Fruit fly (Drosophila melanogaster) whole organism, embryonic: ENCODE results near the gene Tis11.

ENCODE experiments used
- Adf1 ChIP-seq: fragments of 200-800 bp; sonication (Bioruptor generic); IDR thresholded peaks from 2 replicates; pipeline ENCODE4 v1.3.6; 2022; ENCODE audit warnings: missing biosample characterization, missing genetic modification characterization
- BEAF-32 ChIP-seq: fragments of 200-800 bp; sonication (Bioruptor generic); optimal IDR thresholded peaks from 3 replicates; lab custom pipeline; 2017; ENCODE audit warnings: missing biosample characterization, missing genetic modification characterization, mild to moderate bottlenecking, moderate library complexity, missing genetic modification reagents
- Blimp-1 ChIP-seq: fragments of 200-800 bp; sonication (Bioruptor generic); optimal IDR thresholded peaks from 3 replicates; lab custom pipeline; 2018; ENCODE audit warnings: missing biosample characterization, missing genetic modification characterization, mild to moderate bottlenecking, moderate library complexity, missing genetic modification reagents
- CG11085 ChIP-seq: fragments of 200-800 bp; sonication (Bioruptor generic); IDR thresholded peaks from 2 replicates; pipeline ENCODE4 v1.3.6; 2022; ENCODE audit warnings: missing biosample characterization, missing genetic modification characterization
- CG11456 ChIP-seq: fragments of 200-800 bp; sonication (Bioruptor generic); IDR thresholded peaks from 3 replicates; pipeline ENCODE4 v1.3.6; 2022; ENCODE audit warnings: missing biosample characterization, missing genetic modification characterization
- CG12155 ChIP-seq: fragments of 200-800 bp; sonication (Bioruptor generic); optimal IDR thresholded peaks from 3 replicates; lab custom pipeline; 2016; ENCODE audit warnings: missing biosample characterization, missing genetic modification characterization
- CG12391 ChIP-seq: fragments of 200-800 bp; sonication (Bioruptor generic); optimal IDR thresholded peaks from 3 replicates; lab custom pipeline; 2018; ENCODE audit warnings: missing biosample characterization, mild to moderate bottlenecking, missing genetic modification characterization, moderate library complexity
- CG15514 ChIP-seq: fragments of 200-800 bp; sonication (Bioruptor generic); optimal IDR thresholded peaks from 3 replicates; lab custom pipeline; 2017; ENCODE audit warnings: missing biosample characterization, missing genetic modification characterization, mild to moderate bottlenecking, moderate library complexity, missing genetic modification reagents
- CG1647 ChIP-seq: fragments of 200-800 bp; sonication (Bioruptor generic); optimal IDR thresholded peaks from 3 replicates; lab custom pipeline; 2016; ENCODE audit warnings: missing biosample characterization, missing genetic modification characterization
- CG30403 ChIP-seq: fragments of 200-800 bp; sonication (Bioruptor generic); optimal IDR thresholded peaks from 3 replicates; lab custom pipeline; 2016; ENCODE audit warnings: missing biosample characterization, missing genetic modification characterization
- CG31441 ChIP-seq: fragments of 200-800 bp; sonication (Bioruptor generic); IDR thresholded peaks from 2 replicates; pipeline ENCODE4 v1.3.6; 2022; ENCODE audit warnings: missing biosample characterization, missing genetic modification characterization
- CG3281 ChIP-seq: fragments of 200-800 bp; sonication (Bioruptor generic); optimal IDR thresholded peaks from 3 replicates; lab custom pipeline; 2017; ENCODE audit warnings: missing biosample characterization, mild to moderate bottlenecking, missing genetic modification characterization
- CG34376 ChIP-seq: fragments of 200-800 bp; sonication (Bioruptor generic); optimal IDR thresholded peaks from 2 replicates; lab custom pipeline; 2018; ENCODE audit warnings: missing biosample characterization, mild to moderate bottlenecking, missing genetic modification characterization
- CG5180 ChIP-seq: fragments of 200-800 bp; sonication (Bioruptor generic); optimal IDR thresholded peaks from 3 replicates; lab custom pipeline; 2017; ENCODE audit warnings: missing biosample characterization, missing genetic modification characterization, mild to moderate bottlenecking, moderate library complexity, missing genetic modification reagents
- CG5953 ChIP-seq: fragments of 200-800 bp; sonication (Bioruptor generic); IDR thresholded peaks from 2 replicates; pipeline ENCODE4 v1.3.6; 2022; ENCODE audit warnings: missing biosample characterization, missing genetic modification characterization
- CG6254 ChIP-seq: fragments of 200-800 bp; sonication (Bioruptor generic); optimal IDR thresholded peaks from 3 replicates; lab custom pipeline; 2017; ENCODE audit warnings: mild to moderate bottlenecking, missing biosample characterization, missing genetic modification reagents, missing genetic modification characterization
- CG9437 ChIP-seq: fragments of 200-800 bp; sonication (Bioruptor generic); optimal IDR thresholded peaks from 2 replicates; lab custom pipeline; 2018; ENCODE audit warnings: missing biosample characterization, mild to moderate bottlenecking, missing genetic modification characterization
- CG9609 ChIP-seq: fragments of 200-800 bp; sonication (Bioruptor generic); optimal IDR thresholded peaks from 3 replicates; lab custom pipeline; 2016; ENCODE audit warnings: missing biosample characterization, missing genetic modification characterization
- CG9932 ChIP-seq: fragments of 200-800 bp; sonication (Bioruptor generic); IDR thresholded peaks from 2 replicates; pipeline ENCODE4 v1.3.6; 2022; ENCODE audit warnings: missing biosample characterization, missing genetic modification characterization
- Dbx ChIP-seq: fragments of 200-800 bp; sonication (Bioruptor generic); IDR thresholded peaks from 3 replicates; pipeline ENCODE4 v1.3.6; 2022; ENCODE audit warnings: missing biosample characterization, missing genetic modification characterization
- Ets65A ChIP-seq: fragments of 200-800 bp; sonication (Bioruptor generic); peaks from one replicate; lab custom pipeline; 2016; ENCODE audit warnings: missing biosample characterization, missing genetic modification characterization
- Ets97D ChIP-seq: fragments of 200-800 bp; sonication (Bioruptor generic); optimal IDR thresholded peaks from 3 replicates; lab custom pipeline; 2016; ENCODE audit warnings: missing biosample characterization, missing genetic modification characterization
- Fer3 ChIP-seq: fragments of 200-800 bp; sonication (Bioruptor generic); optimal IDR thresholded peaks from 2 replicates; lab custom pipeline; 2018; ENCODE audit warnings: missing biosample characterization, mild to moderate bottlenecking, missing genetic modification characterization, moderate library complexity
- Gsc ChIP-seq: fragments of 200-800 bp; sonication (Bioruptor generic); IDR thresholded peaks from 2 replicates; pipeline ENCODE4 v1.3.6; 2022; ENCODE audit warnings: missing biosample characterization, missing genetic modification characterization
- Mrtf ChIP-seq: fragments of 200-800 bp; sonication (Bioruptor generic); IDR thresholded peaks from 3 replicates; pipeline ENCODE4 v1.3.6; 2022; ENCODE audit warnings: missing biosample characterization, missing genetic modification characterization
- Nf-YA ChIP-seq: fragments of 200-800 bp; sonication (Bioruptor generic); IDR thresholded peaks from 2 replicates; pipeline ENCODE4 v1.3.6; 2022; ENCODE audit warnings: missing biosample characterization, missing genetic modification characterization
- Ptx1 ChIP-seq: fragments of 200-800 bp; sonication (Bioruptor generic); IDR thresholded peaks from 2 replicates; pipeline ENCODE4 v1.3.6; 2022; ENCODE audit warnings: missing biosample characterization, missing genetic modification characterization
- Ssrp ChIP-seq: fragments of 200-800 bp; sonication (Bioruptor generic); optimal IDR thresholded peaks from 2 replicates; lab custom pipeline; 2018; ENCODE audit warnings: missing biosample characterization, mild to moderate bottlenecking, missing genetic modification characterization, moderate library complexity
- Taf1 ChIP-seq: fragments of 200-800 bp; sonication (Bioruptor generic); IDR thresholded peaks from 2 replicates; pipeline ENCODE4 v1.3.6; 2022; ENCODE audit warnings: missing biosample characterization, missing genetic modification characterization
- Trl ChIP-seq, 3 experiments: fragments of >200 bp in 2 of 3; fragments of 200-800 bp in 1 of 3; sonication (Bioruptor generic) in 1 of 3; optimal IDR thresholded peaks; 2 replicates in 1 of 3; 3 replicates in 2 of 3; lab custom pipeline; 2016 to 2017; ENCODE audit warnings: missing biosample characterization in 1 of 3, missing genetic modification characterization in 1 of 3
- ase ChIP-seq: fragments of 200-800 bp; sonication (Bioruptor generic); IDR thresholded peaks from 3 replicates; pipeline ENCODE4 v1.3.6; 2022; ENCODE audit warnings: missing biosample characterization, missing genetic modification characterization
- bab2 ChIP-seq: fragments of 200-800 bp; sonication (Bioruptor generic); optimal IDR thresholded peaks from 2 replicates; lab custom pipeline; 2016; ENCODE audit warnings: missing biosample characterization, missing genetic modification characterization
- crp ChIP-seq, 2 experiments: fragments of 200-800 bp; sonication (Bioruptor generic); optimal IDR thresholded peaks; 2 replicates in 1 of 2; 3 replicates in 1 of 2; lab custom pipeline; 2017; ENCODE audit warnings: missing biosample characterization in 2 of 2, missing genetic modification characterization in 2 of 2, mild to moderate bottlenecking in 1 of 2, moderate library complexity in 1 of 2
- dysf ChIP-seq: fragments of 200-800 bp; sonication (Bioruptor generic); IDR thresholded peaks from 3 replicates; pipeline ENCODE4 v1.3.6; 2022; ENCODE audit warnings: missing biosample characterization, missing genetic modification characterization
- hkb ChIP-seq, 2 experiments: fragments of 200-800 bp in 1 of 2; fragments of >200 bp in 1 of 2; sonication (Bioruptor generic) in 1 of 2; IDR thresholded peaks in 1 of 2; optimal IDR thresholded peaks in 1 of 2; 2 replicates each; pipeline versions ENCODE4 v1.3.6 to Lab custom; 2017 to 2022; ENCODE audit warnings: missing biosample characterization in 1 of 2, missing genetic modification characterization in 1 of 2
- jumu ChIP-seq: fragments of 200-800 bp; sonication (Bioruptor generic); optimal IDR thresholded peaks from 3 replicates; lab custom pipeline; 2016; ENCODE audit warnings: missing biosample characterization, missing genetic modification characterization
- kay ChIP-seq: fragments of 200-800 bp; sonication (Bioruptor generic); optimal IDR thresholded peaks from 2 replicates; lab custom pipeline; 2016; ENCODE audit warnings: missing biosample characterization, missing genetic modification characterization
- knrl ChIP-seq: fragments of 200-800 bp; sonication (Bioruptor generic); IDR thresholded peaks from 3 replicates; pipeline ENCODE4 v1.3.6; 2022; ENCODE audit warnings: missing biosample characterization, missing genetic modification characterization; ENCODE audit not compliant: partially characterized antibody
- lilli ChIP-seq: fragments of 200-800 bp; sonication (Bioruptor generic); optimal IDR thresholded peaks from 3 replicates; lab custom pipeline; 2016; ENCODE audit warnings: missing biosample characterization, missing genetic modification characterization
- lov ChIP-seq, 2 experiments: fragments of 200-800 bp in 1 of 2; fragments of >200 bp in 1 of 2; sonication (Bioruptor generic) in 1 of 2; IDR thresholded peaks in 1 of 2; optimal IDR thresholded peaks in 1 of 2; 2 replicates in 1 of 2; 3 replicates in 1 of 2; pipeline versions ENCODE4 v1.3.6 to Lab custom; 2017 to 2022; ENCODE audit warnings: missing biosample characterization in 1 of 2, missing genetic modification characterization in 1 of 2
- nom ChIP-seq: fragments of 200-800 bp; sonication (Bioruptor generic); optimal IDR thresholded peaks from 2 replicates; lab custom pipeline; 2017; ENCODE audit warnings: missing biosample characterization, missing genetic modification characterization, mild to moderate bottlenecking, moderate library complexity, missing genetic modification reagents
- pb ChIP-seq: fragments of 200-800 bp; sonication (Bioruptor generic); optimal IDR thresholded peaks from 3 replicates; lab custom pipeline; 2016; ENCODE audit warnings: missing biosample characterization, missing genetic modification characterization
- ro ChIP-seq: fragments of 200-800 bp; sonication (Bioruptor generic); IDR thresholded peaks from 2 replicates; pipeline ENCODE4 v1.3.6; 2022; ENCODE audit warnings: missing biosample characterization, missing genetic modification characterization
- sisA ChIP-seq: fragments of 200-800 bp; sonication (Bioruptor generic); IDR thresholded peaks from 2 replicates; pipeline ENCODE4 v1.3.6; 2022; ENCODE audit warnings: missing biosample characterization, missing genetic modification characterization
- sna ChIP-seq: fragments of 200-800 bp; sonication (Bioruptor generic); IDR thresholded peaks from 2 replicates; pipeline ENCODE4 v1.3.6; 2022; ENCODE audit warnings: missing biosample characterization, missing genetic modification characterization; ENCODE audit not compliant: partially characterized antibody
- tin ChIP-seq: fragments of 200-800 bp; sonication (Bioruptor generic); optimal IDR thresholded peaks from 3 replicates; lab custom pipeline; 2016; ENCODE audit warnings: missing biosample characterization, missing genetic modification characterization
- zen ChIP-seq: fragments of 200-800 bp; sonication (Bioruptor generic); optimal IDR thresholded peaks from 3 replicates; lab custom pipeline; 2018; ENCODE audit warnings: missing biosample characterization, mild to moderate bottlenecking, missing genetic modification characterization, moderate library complexity
- zfh1 ChIP-seq: fragments of 200-800 bp; sonication (Bioruptor generic); IDR thresholded peaks from 3 replicates; pipeline ENCODE4 v1.3.6; 2022; ENCODE audit warnings: missing biosample characterization, missing genetic modification characterization
- zfh2 ChIP-seq: fragments of 200-800 bp; sonication (Bioruptor generic); optimal IDR thresholded peaks from 2 replicates; lab custom pipeline; 2016; ENCODE audit warnings: missing biosample characterization, missing genetic modification characterization

The Tis11 gene

DNA sequence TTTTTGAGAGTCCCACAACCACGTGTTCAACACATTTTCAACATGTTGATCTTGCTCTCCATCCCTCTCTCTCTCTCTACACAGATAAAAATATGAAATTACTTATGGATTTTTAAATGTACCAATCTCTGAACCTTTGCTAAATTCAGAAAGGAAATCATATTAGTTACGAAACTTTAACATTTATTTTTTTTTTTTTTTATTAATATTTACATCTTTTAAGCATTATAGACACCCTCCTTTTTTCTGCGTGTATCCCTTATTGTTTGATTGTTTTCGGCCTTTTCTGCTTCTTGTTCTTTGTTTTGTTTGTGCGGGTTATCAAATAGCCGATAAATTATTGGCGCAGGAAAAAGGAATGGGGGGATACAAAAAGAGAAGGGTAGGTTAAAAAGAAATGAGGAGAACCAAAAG is 7.3 kb downstream of the Tis11 start (continued):
- TF ChIP-seq Fer3 (tag; lab: Kevin White, UChicago) (peak; percentile 97), Gsc (no peak; the same call in 1 of the 2 replicates), tin (GFP tag; lab: Kevin White, UChicago) (peak; percentile 96), CG9932 (GFP tag; lab: Robert Waterston, UW) (peak; percentile 96), CG5953 (GFP tag; lab: Robert Waterston, UW) (peak; percentile 82; the same call in 1 of the 2 replicates), ase (GFP tag; lab: Robert Waterston, UW) (peak; percentile 94), CG6254 (GFP tag; lab: Kevin White, UChicago) (peak; percentile 94), ro (GFP tag; lab: Robert Waterston, UW) (peak; percentile 93), CG9609 (peak; percentile 78), CG34376 (GFP tag; lab: Kevin White, UChicago) (peak; percentile 26), CG9437 (GFP tag; lab: Kevin White, UChicago) (peak; percentile 90), kay (GFP tag; lab: Kevin White, UChicago) (peak; percentile 84), CG5180 (GFP tag; lab: Kevin White, UChicago) (peak; percentile 83), CG11085 (GFP tag; lab: Robert Waterston, UW) (peak; percentile 95), Nf-YA (peak; percentile 94), bab2 (GFP tag; lab: Kevin White, UChicago) (peak; percentile 91), lov (optimal IDR thresholded peaks at IDR 0.05; lab: Kevin White, UChicago) (no peak), lov (GFP tag; IDR thresholded peaks at IDR 0.05; lab: Robert Waterston, UW) (peak; percentile 94), CG1647 (GFP tag; lab: Kevin White, UChicago) (peak; percentile 85), Ets65A (GFP tag; lab: Kevin White, UChicago) (peak; percentile 90), Blimp-1 (GFP tag; lab: Kevin White, UChicago) (peak; percentile 97), Adf1 (GFP tag; lab: Robert Waterston, UW) (no peak; the same call in none of the 2 replicates), sisA (GFP tag; lab: Robert Waterston, UW) (peak; percentile 94), Ssrp (tag; lab: Kevin White, UChicago) (peak; percentile 97), CG31441 (peak; percentile 99), knrl (GFP tag; lab: Robert Waterston, UW) (no peak), zen (tag; lab: Kevin White, UChicago) (peak; percentile 98), CG15514 (GFP tag; lab: Kevin White, UChicago) (peak; percentile 84), Dbx (GFP tag; lab: Robert Waterston, UW) (peak; percentile 94), lilli (GFP tag; lab: Kevin White, UChicago) (peak; percentile 89), Ets97D (GFP tag; lab: Kevin White, UChicago) (peak; percentile 64), CG11456 (GFP tag; lab: Robert Waterston, UW) (peak; percentile 96), CG12155 (GFP tag; lab: Kevin White, UChicago) (peak; percentile 93), dysf (peak; percentile 97), nom (peak; percentile 73), zfh1 (peak; percentile 97), Taf1 (GFP tag; lab: Robert Waterston, UW) (peak; percentile 93), Trl (optimal IDR thresholded peaks at IDR 0.05; lab: Kevin White, UChicago) (peak; percentile 23 to 42), Trl (GFP tag; optimal IDR thresholded peaks at IDR 0.05; lab: Kevin White, UChicago) (peak; percentile 80), BEAF-32 (GFP tag; lab: Kevin White, UChicago) (no peak), CG30403 (GFP tag; lab: Kevin White, UChicago) (peak; percentile 94), Mrtf (peak; percentile 93), sna (no peak), zfh2 (GFP tag; lab: Kevin White, UChicago) (peak; percentile 68), pb (GFP tag; lab: Kevin White, UChicago) (peak; percentile 56), jumu (GFP tag; lab: Kevin White, UChicago) (peak; percentile 64), crp (GFP tag; optimal IDR thresholded peaks at IDR 0.05; lab: Kevin White, UChicago) (peak in 1 of 2 experiments; percentile 48), hkb (optimal IDR thresholded peaks at IDR 0.05; lab: Kevin White, UChicago) (no peak), hkb (GFP tag; IDR thresholded peaks at IDR 0.05; lab: Robert Waterston, UW) (peak; percentile 93), CG3281 (peak; percentile 94), CG12391 (tag; lab: Kevin White, UChicago) (peak; percentile 98), Ptx1 (peak; percentile 95)
